Fruit fly (Drosophila melanogaster) whole organism, embryonic: ENCODE results near the gene trk.
A peak's percentile ranks its signal among the peaks of the same experiment; 100 is the strongest.

Experiments used
- CG1024 ChIP-seq: fragments of 200-800 bp; sonication (Bioruptor generic); IDR thresholded peaks from 2 replicates; pipeline ENCODE4 v1.3.6; 2022; ENCODE audit warnings: missing biosample characterization, missing genetic modification characterization
- CG10462 ChIP-seq: fragments of 200-800 bp; sonication (Bioruptor generic); optimal IDR thresholded peaks from 2 replicates; lab custom pipeline; 2016; ENCODE audit warnings: missing biosample characterization, missing genetic modification characterization
- CG10654 ChIP-seq: fragments of 200-800 bp; sonication (Bioruptor generic); optimal IDR thresholded peaks from 2 replicates; lab custom pipeline; 2016; ENCODE audit warnings: missing biosample characterization, missing genetic modification characterization
- CG11093 ChIP-seq: fragments of 200-800 bp; sonication (Bioruptor generic); IDR thresholded peaks from 3 replicates; pipeline ENCODE4 v1.3.6; 2022; ENCODE audit warnings: missing biosample characterization, missing genetic modification characterization
- CG12299 ChIP-seq: fragments of 200-800 bp; sonication (Bioruptor generic); optimal IDR thresholded peaks from 2 replicates; lab custom pipeline; 2018; ENCODE audit warnings: missing biosample characterization, mild to moderate bottlenecking, missing genetic modification characterization
- CG1233 ChIP-seq: fragments of 200-800 bp; sonication (Bioruptor generic); optimal IDR thresholded peaks from 4 replicates; lab custom pipeline; 2018; ENCODE audit warnings: missing biosample characterization, mild to moderate bottlenecking, missing genetic modification characterization
- CG12659 ChIP-seq: fragments of 200-800 bp; sonication (Bioruptor generic); optimal IDR thresholded peaks from 3 replicates; lab custom pipeline; 2017; ENCODE audit warnings: mild to moderate bottlenecking, missing biosample characterization, missing genetic modification reagents, missing genetic modification characterization
- CG14860 ChIP-seq: fragments of 200-800 bp; sonication (Bioruptor generic); IDR thresholded peaks from 3 replicates; pipeline ENCODE4 v1.3.6; 2022; ENCODE audit warnings: missing biosample characterization, missing genetic modification characterization; ENCODE audit not compliant: partially characterized antibody
- CG1602 ChIP-seq: fragments of 200-800 bp; sonication (Bioruptor generic); optimal IDR thresholded peaks from 3 replicates; lab custom pipeline; 2016; ENCODE audit warnings: missing biosample characterization, missing genetic modification characterization
- CG17361 ChIP-seq: fragments of 200-800 bp; sonication (Bioruptor generic); IDR thresholded peaks from 3 replicates; pipeline ENCODE4 v1.3.6; 2022; ENCODE audit warnings: missing biosample characterization, missing genetic modification characterization
- CG17568 ChIP-seq: fragments of 200-800 bp; sonication (Bioruptor generic); optimal IDR thresholded peaks from 2 replicates; lab custom pipeline; 2018; ENCODE audit warnings: missing biosample characterization, mild to moderate bottlenecking, missing genetic modification characterization, moderate library complexity
- CG1792 ChIP-seq: fragments of 200-800 bp; sonication (Bioruptor generic); optimal IDR thresholded peaks from 2 replicates; lab custom pipeline; 2016; ENCODE audit warnings: missing biosample characterization, missing genetic modification characterization
- CG2202 ChIP-seq: fragments of 200-800 bp; sonication (Bioruptor generic); optimal IDR thresholded peaks from 2 replicates; lab custom pipeline; 2018; ENCODE audit warnings: missing biosample characterization, mild to moderate bottlenecking, missing genetic modification characterization
- CG31224 ChIP-seq: fragments of 200-800 bp; sonication (Bioruptor generic); IDR thresholded peaks from 2 replicates; pipeline ENCODE4 v1.3.6; 2022; ENCODE audit warnings: missing biosample characterization, missing genetic modification characterization
- CG32767 ChIP-seq: fragments of 200-800 bp; sonication (Bioruptor generic); IDR thresholded peaks from 2 replicates; pipeline ENCODE4 v1.3.6; 2022; ENCODE audit warnings: missing biosample characterization, missing genetic modification characterization
- CG4282 ChIP-seq: fragments of 200-800 bp; sonication (Bioruptor generic); optimal IDR thresholded peaks from 2 replicates; lab custom pipeline; 2016; ENCODE audit warnings: missing biosample characterization, missing genetic modification characterization
- CG4617 ChIP-seq: fragments of 200-800 bp; sonication (Bioruptor generic); optimal IDR thresholded peaks from 3 replicates; lab custom pipeline; 2016; ENCODE audit warnings: missing biosample characterization, missing genetic modification characterization, borderline replicate concordance
- CG6791 ChIP-seq: fragments of 200-800 bp; sonication (Bioruptor generic); IDR thresholded peaks from 3 replicates; pipeline ENCODE4 v1.3.6; 2022; ENCODE audit warnings: missing biosample characterization, missing genetic modification characterization; ENCODE audit not compliant: partially characterized antibody
- CG7271 ChIP-seq: fragments of 200-800 bp; sonication (Bioruptor generic); optimal IDR thresholded peaks from 2 replicates; lab custom pipeline; 2018; ENCODE audit warnings: missing biosample characterization, mild to moderate bottlenecking, missing genetic modification characterization, moderate library complexity
- CG8478 ChIP-seq: fragments of >200 bp; optimal IDR thresholded peaks from 2 replicates; lab custom pipeline; 2018
- Dp ChIP-seq: fragments of 200-800 bp; sonication (Bioruptor generic); optimal IDR thresholded peaks from 2 replicates; lab custom pipeline; 2018; ENCODE audit warnings: missing biosample characterization, mild to moderate bottlenecking, missing genetic modification characterization, moderate library complexity
- Elba2 ChIP-seq: fragments of 200-800 bp; sonication (Bioruptor generic); optimal IDR thresholded peaks from 3 replicates; lab custom pipeline; 2016; ENCODE audit warnings: missing biosample characterization, missing genetic modification characterization
- Gug ChIP-seq: fragments of 200-800 bp; sonication (Bioruptor generic); IDR thresholded peaks from 4 replicates; pipeline ENCODE4 v1.3.6; 2022; ENCODE audit warnings: missing biosample characterization, missing genetic modification characterization
- HLH4C ChIP-seq: fragments of 200-800 bp; sonication (Bioruptor generic); IDR thresholded peaks from 3 replicates; pipeline ENCODE4 v1.3.6; 2022; ENCODE audit warnings: missing biosample characterization, missing genetic modification characterization; ENCODE audit not compliant: partially characterized antibody
- MESR4 ChIP-seq: fragments of 200-800 bp; sonication (Bioruptor generic); optimal IDR thresholded peaks from 2 replicates; lab custom pipeline; 2018; ENCODE audit warnings: missing biosample characterization, mild to moderate bottlenecking, missing genetic modification characterization, moderate library complexity
- Mes4 ChIP-seq: fragments of 200-800 bp; sonication (Bioruptor generic); optimal IDR thresholded peaks from 2 replicates; lab custom pipeline; 2016; ENCODE audit warnings: missing biosample characterization, missing genetic modification characterization
- NFAT ChIP-seq: fragments of 200-800 bp; sonication (Bioruptor generic); IDR thresholded peaks from 2 replicates; pipeline ENCODE4 v1.3.6; 2022; ENCODE audit warnings: missing biosample characterization, missing genetic modification characterization
- Nf-YA ChIP-seq: fragments of 200-800 bp; sonication (Bioruptor generic); IDR thresholded peaks from 2 replicates; pipeline ENCODE4 v1.3.6; 2022; ENCODE audit warnings: missing biosample characterization, missing genetic modification characterization
- Oli ChIP-seq: fragments of 200-800 bp; sonication (Bioruptor generic); optimal IDR thresholded peaks from 2 replicates; lab custom pipeline; 2018; ENCODE audit warnings: missing biosample characterization, mild to moderate bottlenecking, missing genetic modification characterization, moderate library complexity
- Pdp1 ChIP-seq, 2 experiments: fragments of 200-800 bp; sonication (Bioruptor generic); optimal IDR thresholded peaks; 3 replicates each; lab custom pipeline; 2016; ENCODE audit warnings: missing biosample characterization in 2 of 2, missing genetic modification characterization in 2 of 2, mild to moderate bottlenecking in 1 of 2, moderate library complexity in 1 of 2
- YL-1 ChIP-seq: fragments of 200-800 bp; sonication (Bioruptor generic); optimal IDR thresholded peaks from 3 replicates; lab custom pipeline; 2017; ENCODE audit warnings: missing biosample characterization, mild to moderate bottlenecking, missing genetic modification characterization
- az2 ChIP-seq: fragments of 200-800 bp; sonication (Bioruptor generic); optimal IDR thresholded peaks from 3 replicates; lab custom pipeline; 2016; ENCODE audit warnings: missing biosample characterization, missing genetic modification characterization
- br ChIP-seq: fragments of >200 bp; optimal IDR thresholded peaks from 2 replicates; lab custom pipeline; 2017
- danr ChIP-seq: fragments of 200-800 bp; sonication (Bioruptor generic); IDR thresholded peaks from 2 replicates; pipeline ENCODE4 v1.3.6; 2022; ENCODE audit warnings: missing biosample characterization, missing genetic modification characterization
- dm ChIP-seq: fragments of 200-800 bp; sonication (Bioruptor generic); optimal IDR thresholded peaks from 3 replicates; lab custom pipeline; 2016; ENCODE audit warnings: missing biosample characterization, missing genetic modification characterization
- dmrt11E ChIP-seq: fragments of 200-800 bp; sonication (Bioruptor generic); optimal IDR thresholded peaks from 3 replicates; lab custom pipeline; 2018; ENCODE audit warnings: missing biosample characterization, mild to moderate bottlenecking, missing genetic modification characterization, moderate library complexity
- dmrt99B ChIP-seq: fragments of 200-800 bp; sonication (Bioruptor generic); optimal IDR thresholded peaks from 2 replicates; lab custom pipeline; 2018; ENCODE audit warnings: missing biosample characterization, mild to moderate bottlenecking, missing genetic modification characterization, moderate library complexity
- fd102C ChIP-seq: fragments of 200-800 bp; sonication (Bioruptor generic); optimal IDR thresholded peaks from 2 replicates; lab custom pipeline; 2018; ENCODE audit warnings: missing biosample characterization, mild to moderate bottlenecking, missing genetic modification characterization, moderate library complexity
- grau ChIP-seq: fragments of 200-800 bp; optimal IDR thresholded peaks from 3 replicates; lab custom pipeline; 2019; ENCODE audit warnings: missing biosample characterization, mild to moderate bottlenecking, missing genetic modification characterization, moderate library complexity
- insv ChIP-seq, 2 experiments: fragments of 200-800 bp; sonication (Bioruptor generic); optimal IDR thresholded peaks; 3 replicates each; lab custom pipeline; 2016 to 2018; ENCODE audit warnings: missing biosample characterization in 2 of 2, missing genetic modification characterization in 2 of 2
- kay ChIP-seq: fragments of 200-800 bp; sonication (Bioruptor generic); optimal IDR thresholded peaks from 2 replicates; lab custom pipeline; 2016; ENCODE audit warnings: missing biosample characterization, missing genetic modification characterization
- nerfin-2 ChIP-seq: fragments of 200-800 bp; sonication (Bioruptor generic); IDR thresholded peaks from 2 replicates; pipeline ENCODE4 v1.3.6; 2022; ENCODE audit warnings: missing biosample characterization, missing genetic modification characterization; ENCODE audit not compliant: partially characterized antibody
- nmo ChIP-seq: fragments of 200-800 bp; sonication (Bioruptor generic); optimal IDR thresholded peaks from 2 replicates; lab custom pipeline; 2018; ENCODE audit warnings: missing biosample characterization, mild to moderate bottlenecking, missing genetic modification characterization, moderate library complexity
- onecut ChIP-seq: fragments of 200-800 bp; sonication (Bioruptor generic); IDR thresholded peaks from 2 replicates; pipeline ENCODE4 v1.3.6; 2022; ENCODE audit warnings: missing biosample characterization, missing genetic modification characterization
- pfk ChIP-seq: fragments of 200-800 bp; sonication (Bioruptor generic); optimal IDR thresholded peaks from 2 replicates; lab custom pipeline; 2018; ENCODE audit warnings: missing biosample characterization, mild to moderate bottlenecking, missing genetic modification characterization, moderate library complexity
- pum ChIP-seq: fragments of 200-800 bp; sonication (Bioruptor generic); optimal IDR thresholded peaks from 2 replicates; lab custom pipeline; 2016; ENCODE audit warnings: missing biosample characterization, missing genetic modification characterization
- pzg ChIP-seq: fragments of 200-800 bp; sonication (Bioruptor generic); optimal IDR thresholded peaks from 3 replicates; lab custom pipeline; 2018; ENCODE audit warnings: missing biosample characterization, mild to moderate bottlenecking, missing genetic modification characterization, moderate library complexity
- ro ChIP-seq: fragments of 200-800 bp; sonication (Bioruptor generic); IDR thresholded peaks from 2 replicates; pipeline ENCODE4 v1.3.6; 2022; ENCODE audit warnings: missing biosample characterization, missing genetic modification characterization
- stc ChIP-seq: fragments of 200-800 bp; sonication (Bioruptor generic); IDR thresholded peaks from 2 replicates; pipeline ENCODE4 v1.3.6; 2022; ENCODE audit warnings: missing biosample characterization, missing genetic modification characterization
- wor ChIP-seq: fragments of 200-800 bp; sonication (Bioruptor generic); IDR thresholded peaks from 2 replicates; pipeline ENCODE4 v1.3.6; 2022; ENCODE audit warnings: missing biosample characterization, missing genetic modification characterization

Gene trk

DNA sequence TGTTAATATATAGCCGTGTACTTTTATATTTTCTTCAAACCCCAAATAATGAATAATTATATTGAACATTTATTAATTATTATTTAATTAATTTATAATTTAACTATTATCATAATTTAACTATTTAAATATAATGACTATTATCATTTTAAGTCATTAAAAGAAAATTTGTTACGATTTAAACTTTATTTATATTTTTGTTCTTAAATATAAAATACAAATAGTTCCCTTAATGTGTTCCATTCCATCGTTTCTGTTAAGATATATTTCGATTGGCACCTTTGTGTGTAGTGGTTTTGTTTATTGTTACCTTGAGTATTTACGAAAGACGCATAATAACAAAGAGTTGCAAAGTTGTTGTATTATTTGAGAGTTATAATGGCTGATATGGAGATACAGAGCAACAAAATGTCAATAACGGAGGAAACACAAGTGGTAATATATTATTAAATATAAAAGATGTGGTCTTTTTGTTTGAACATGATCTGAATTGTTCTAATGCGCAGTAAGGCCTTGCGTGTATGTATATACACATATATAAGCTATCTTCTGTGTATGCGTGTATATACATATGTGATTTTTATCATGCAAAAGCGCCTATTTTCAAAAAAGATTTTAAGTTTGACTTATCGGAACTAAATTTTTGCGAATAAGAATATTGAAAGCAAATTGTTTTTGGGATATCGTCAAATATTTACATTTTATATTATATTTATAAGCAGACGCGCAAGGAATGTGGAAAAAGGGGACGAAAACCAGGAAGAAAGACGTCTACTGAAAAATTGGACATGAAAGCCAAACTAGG is 8.1 kb downstream of the trk start, which contains the start of gene REPTOR-BP (continued):
- TF ChIP-seq dm (GFP tag; lab: Kevin White, UChicago): no peak
- peak; percentile 22 for TF ChIP-seq pzg (GFP tag; lab: Kevin White, UChicago)
- TF ChIP-seq CG17568 (GFP tag; lab: Kevin White, UChicago): peak; percentile 14
- TF ChIP-seq CG10654 (GFP tag; lab: Kevin White, UChicago): no peak
- TF ChIP-seq Pdp1 (GFP tag; optimal IDR thresholded peaks at IDR 0.05; lab: Kevin White, UChicago): peak in 1 of 2 experiments; percentile 18
- TF ChIP-seq az2 (GFP tag; lab: Kevin White, UChicago): no peak
- TF ChIP-seq CG1792 (GFP tag; lab: Kevin White, UChicago): no peak
- TF ChIP-seq HLH4C (GFP tag; lab: Robert Waterston, UW): no peak
- no peak for TF ChIP-seq wor (GFP tag; lab: Robert Waterston, UW)
- TF ChIP-seq Nf-YA: no peak
- no peak for TF ChIP-seq pum (GFP tag; lab: Kevin White, UChicago)
- no peak for TF ChIP-seq NFAT (GFP tag; lab: Robert Waterston, UW)
- no peak for TF ChIP-seq stc (GFP tag; lab: Robert Waterston, UW)
- TF ChIP-seq CG32767 (GFP tag; lab: Robert Waterston, UW): peak; percentile 53; the same call in 1 of the 2 replicates
- no peak for TF ChIP-seq CG4282
- TF ChIP-seq CG1024 (GFP tag; lab: Robert Waterston, UW): peak; percentile 28; the same call in 1 of the 2 replicates
- TF ChIP-seq CG8478 (lab: Kevin White, UChicago): no peak
- TF ChIP-seq CG2202 (tag; lab: Kevin White, UChicago): no peak
- no peak for TF ChIP-seq CG12659 (GFP tag; lab: Kevin White, UChicago)
- no peak for TF ChIP-seq dmrt99B (tag; lab: Kevin White, UChicago)
- no peak for TF ChIP-seq nmo (GFP tag; lab: Kevin White, UChicago)
- TF ChIP-seq CG7271 (tag; lab: Kevin White, UChicago): no peak
- TF ChIP-seq grau (tag; lab: Kevin White, UChicago): no peak
- TF ChIP-seq CG11093 (GFP tag; lab: Robert Waterston, UW): no peak
- TF ChIP-seq CG10462 (GFP tag; lab: Kevin White, UChicago): no peak
- TF ChIP-seq CG6791 (GFP tag; lab: Robert Waterston, UW): no peak
- no peak for TF ChIP-seq nerfin-2 (GFP tag; lab: Robert Waterston, UW)
- TF ChIP-seq CG1602 (GFP tag; lab: Kevin White, UChicago): no peak
- no peak for TF ChIP-seq Oli (tag; lab: Kevin White, UChicago)
- TF ChIP-seq insv (GFP tag; optimal IDR thresholded peaks at IDR 0.05; lab: Kevin White, UChicago): no peak
- no peak for TF ChIP-seq CG31224
- TF ChIP-seq CG1233 (GFP tag; lab: Kevin White, UChicago): no peak
- TF ChIP-seq Dp (GFP tag; lab: Kevin White, UChicago): peak; percentile 41
- TF ChIP-seq CG12299: no peak
- TF ChIP-seq ro (GFP tag; lab: Robert Waterston, UW): no peak
- TF ChIP-seq YL-1: peak; percentile 76
- no peak for TF ChIP-seq kay (GFP tag; lab: Kevin White, UChicago)
- TF ChIP-seq fd102C (GFP tag; lab: Kevin White, UChicago): no peak
- TF ChIP-seq CG17361 (GFP tag; lab: Robert Waterston, UW): peak; percentile 22; the same call in 1 of the 3 replicates
- TF ChIP-seq br: no peak
- no peak for TF ChIP-seq Mes4
- TF ChIP-seq CG14860: no peak
- TF ChIP-seq CG4617 (GFP tag; lab: Kevin White, UChicago): peak; percentile 5
- no peak for TF ChIP-seq danr (GFP tag; lab: Robert Waterston, UW)
- peak; percentile 48 for TF ChIP-seq Elba2
- peak; percentile 83 for TF ChIP-seq MESR4 (GFP tag; lab: Kevin White, UChicago)
- TF ChIP-seq onecut (GFP tag; lab: Robert Waterston, UW): no peak
- TF ChIP-seq dmrt11E (tag; lab: Kevin White, UChicago): no peak
- TF ChIP-seq pfk (GFP tag; lab: Kevin White, UChicago): peak; percentile 89
- TF ChIP-seq Gug (GFP tag; lab: Robert Waterston, UW): no peak
